Worm (Caenorhabditis elegans) whole organism, young adult: ENCODE measurements around the gene ZK1127.4.

ENCODE experiments used
- B0035.1 ChIP-seq: sonication (generic microtip); optimal IDR thresholded peaks from 2 replicates; lab custom pipeline; 2016; ENCODE audit warnings: missing genetic modification characterization, mild to moderate bottlenecking, missing compliant biosample characterization, missing genotype, missing genetic modification reagents
- B0261.1 ChIP-seq: sonication (generic microtip); optimal IDR thresholded peaks from 2 replicates; lab custom pipeline; 2016; ENCODE audit warnings: mild to moderate bottlenecking, missing genetic modification characterization, moderate library complexity, missing compliant biosample characterization
- B0336.3 ChIP-seq: fragments of 200-800 bp; sonication (Bioruptor generic); IDR thresholded peaks from 2 replicates; pipeline ENCODE4 v1.3.6; 2022; ENCODE audit warnings: missing genetic modification characterization, missing compliant biosample characterization
- C17E4.6 ChIP-seq: fragments of 200-800 bp; sonication (Bioruptor generic); IDR thresholded peaks from 2 replicates; pipeline ENCODE4 v1.3.6; 2022; ENCODE audit warnings: missing genetic modification reagents, missing genetic modification characterization, missing compliant biosample characterization
- D2030.7 ChIP-seq: fragments of 200-800 bp; sonication (Bioruptor generic); IDR thresholded peaks from 2 replicates; pipeline ENCODE4 v1.3.6; 2022; ENCODE audit warnings: missing genetic modification reagents, missing genetic modification characterization, missing compliant biosample characterization
- F49E8.2 ChIP-seq: sonication (generic microtip); optimal IDR thresholded peaks from 3 replicates; lab custom pipeline; 2017; ENCODE audit warnings: missing genetic modification characterization, mild to moderate bottlenecking, missing compliant biosample characterization, antibody characterized with exemption, moderate library complexity; ENCODE audit not compliant: insufficient read depth
- K11D2.4 ChIP-seq: fragments of 200-800 bp; sonication (Bioruptor generic); IDR thresholded peaks from 2 replicates; pipeline ENCODE4 v1.3.6; 2022; ENCODE audit warnings: missing genetic modification reagents, missing genetic modification characterization, missing compliant biosample characterization
- T07F8.4 ChIP-seq: sonication (generic microtip); optimal IDR thresholded peaks from 2 replicates; lab custom pipeline; 2016; ENCODE audit warnings: mild to moderate bottlenecking, missing genetic modification characterization, moderate library complexity, missing compliant biosample characterization
- Y79H2A.3 ChIP-seq: fragments of 200-800 bp; sonication (Bioruptor generic); conservative IDR thresholded peaks from 2 replicates; pipeline ENCODE4 v1.3.6; 2022; ENCODE audit warnings: missing genetic modification reagents, missing genetic modification characterization, missing compliant biosample characterization
- Y95B8A.8 ChIP-seq: fragments of 200-800 bp; sonication (Bioruptor generic); IDR thresholded peaks from 2 replicates; pipeline ENCODE4 v1.3.6; 2022; ENCODE audit warnings: missing genetic modification reagents, missing genetic modification characterization, missing compliant biosample characterization
- athp-1 ChIP-seq: sonication (generic microtip); optimal IDR thresholded peaks from 2 replicates; lab custom pipeline; 2017; ENCODE audit warnings: mild to moderate bottlenecking, missing genetic modification characterization, missing compliant biosample characterization
- attf-5 ChIP-seq: fragments of 200-800 bp; sonication (Bioruptor generic); optimal IDR thresholded peaks from 2 replicates; lab custom pipeline; 2018; ENCODE audit warnings: mild to moderate bottlenecking, missing genetic modification characterization, missing compliant biosample characterization
- bed-1 ChIP-seq: fragments of 200-800 bp; sonication (Bioruptor generic); IDR thresholded peaks from 2 replicates; pipeline ENCODE4 v1.3.6; 2022; ENCODE audit warnings: missing genetic modification reagents, missing genetic modification characterization, missing compliant biosample characterization
- cebp-1 ChIP-seq, 2 experiments: fragments of 200-800 bp in 1 of 2; sonication (Bioruptor generic) in 1 of 2; sonication (generic microtip) in 1 of 2; IDR thresholded peaks in 1 of 2; optimal IDR thresholded peaks in 1 of 2; 2 replicates each; pipeline versions ENCODE4 v1.3.6 to Lab custom; 2017 to 2022; ENCODE audit warnings: missing compliant biosample characterization in 2 of 2, missing genetic modification characterization in 2 of 2, mild to moderate bottlenecking in 1 of 2, missing genetic modification reagents in 1 of 2, moderate library complexity in 1 of 2
- ceh-40 ChIP-seq: fragments of 200-800 bp; sonication (Bioruptor generic); IDR thresholded peaks from 2 replicates; pipeline ENCODE4 v1.3.6; 2022; ENCODE audit warnings: missing genetic modification characterization, missing compliant biosample characterization
- ceh-79 ChIP-seq: sonication (generic microtip); optimal IDR thresholded peaks from 2 replicates; lab custom pipeline; 2017; ENCODE audit warnings: mild to moderate bottlenecking, missing genetic modification characterization, missing compliant biosample characterization
- ceh-91 ChIP-seq: fragments of 200-800 bp; sonication (Bioruptor generic); IDR thresholded peaks from 2 replicates; pipeline ENCODE4 v1.3.6; 2022; ENCODE audit warnings: missing genetic modification reagents, missing genetic modification characterization, missing compliant biosample characterization
- efl-1 ChIP-seq: fragments of 150-350 bp; optimal IDR thresholded peaks from 2 replicates; lab custom pipeline; 2014; ENCODE audit warnings: missing biosample characterization, missing genetic modification reagents, missing genetic modification characterization
- egrh-3 ChIP-seq: fragments of 200-800 bp; sonication (Bioruptor generic); IDR thresholded peaks from 2 replicates; pipeline ENCODE4 v1.3.6; 2022; ENCODE audit warnings: missing genetic modification reagents, missing genetic modification characterization, missing compliant biosample characterization
- gei-17 ChIP-seq: fragments of 200-800 bp; sonication (Bioruptor generic); optimal IDR thresholded peaks from 2 replicates; lab custom pipeline; 2018; ENCODE audit warnings: mild to moderate bottlenecking, missing genetic modification characterization, missing compliant biosample characterization
- him-1 ChIP-seq: sonication (generic microtip); optimal IDR thresholded peaks from 2 replicates; lab custom pipeline; 2016; ENCODE audit warnings: missing genotype, missing genetic modification reagents, missing genetic modification characterization, missing compliant biosample characterization
- hlh-26 ChIP-seq: fragments of 200-800 bp; sonication (Bioruptor generic); conservative IDR thresholded peaks from 2 replicates; pipeline ENCODE4 v1.3.6; 2022; ENCODE audit warnings: missing genetic modification reagents, missing genetic modification characterization, missing compliant biosample characterization
- hmg-1.2 ChIP-seq: fragments of 200-800 bp; sonication (Bioruptor generic); IDR thresholded peaks from 2 replicates; pipeline ENCODE4 v1.3.6; 2022; ENCODE audit warnings: missing genetic modification reagents, missing genetic modification characterization, missing compliant biosample characterization
- let-526 ChIP-seq: fragments of 200-800 bp; sonication (Bioruptor generic); IDR thresholded peaks from 2 replicates; pipeline ENCODE4 v1.3.6; 2022; ENCODE audit warnings: missing genetic modification reagents, missing genetic modification characterization, missing compliant biosample characterization
- let-607 ChIP-seq, 2 experiments: fragments of 200-800 bp in 1 of 2; sonication (Bioruptor generic) in 1 of 2; sonication (generic microtip) in 1 of 2; optimal IDR thresholded peaks; 2 replicates each; lab custom pipeline; 2016 to 2018; ENCODE audit warnings: mild to moderate bottlenecking in 2 of 2, missing compliant biosample characterization in 2 of 2, missing genetic modification characterization in 2 of 2, moderate library complexity in 2 of 2, missing genotype in 1 of 2
- lin-35 ChIP-seq, 3 experiments: fragments of 150-350 bp in 2 of 3; sonication (generic microtip) in 1 of 3; optimal IDR thresholded peaks; 2 replicates each; lab custom pipeline; 2014 to 2018; ENCODE audit warnings: missing biosample characterization in 3 of 3, missing genetic modification characterization in 3 of 3, missing genetic modification reagents in 3 of 3
- lin-40 ChIP-seq: sonication (generic microtip); optimal IDR thresholded peaks from 2 replicates; lab custom pipeline; 2016; ENCODE audit warnings: missing genetic modification characterization, mild to moderate bottlenecking, missing compliant biosample characterization, missing genotype, missing genetic modification reagents
- lir-1 ChIP-seq: fragments of 200-800 bp; sonication (Bioruptor generic); conservative IDR thresholded peaks from 2 replicates; pipeline ENCODE4 v1.3.6; 2022; ENCODE audit warnings: missing genetic modification reagents, missing genetic modification characterization, missing compliant biosample characterization
- madf-8 ChIP-seq: fragments of 200-800 bp; sonication (Bioruptor generic); conservative IDR thresholded peaks from 2 replicates; pipeline ENCODE4 v1.3.6; 2022; ENCODE audit warnings: missing genetic modification reagents, missing genetic modification characterization, missing compliant biosample characterization
- mes-4 ChIP-seq: sonication (generic microtip); optimal IDR thresholded peaks from 2 replicates; lab custom pipeline; 2016; ENCODE audit warnings: missing genotype, missing genetic modification characterization, missing compliant biosample characterization
- nhr-120 ChIP-seq: fragments of 200-800 bp; sonication (Bioruptor generic); IDR thresholded peaks from 2 replicates; pipeline ENCODE4 v1.3.6; 2022; ENCODE audit warnings: missing genetic modification characterization, missing compliant biosample characterization
- nhr-27 ChIP-seq: fragments of 200-800 bp; sonication (Bioruptor generic); optimal IDR thresholded peaks from 2 replicates; lab custom pipeline; 2018; ENCODE audit warnings: mild to moderate bottlenecking, missing genetic modification characterization, moderate library complexity, missing compliant biosample characterization
- nhr-80 ChIP-seq: sonication (generic microtip); optimal IDR thresholded peaks from 2 replicates; lab custom pipeline; 2016; ENCODE audit warnings: missing genetic modification characterization, missing compliant biosample characterization
- nhr-90 ChIP-seq: sonication (generic microtip); optimal IDR thresholded peaks from 2 replicates; lab custom pipeline; 2016; ENCODE audit warnings: missing genotype, mild to moderate bottlenecking, missing genetic modification characterization, missing compliant biosample characterization
- pbrm-1 ChIP-seq: fragments of 200-800 bp; sonication (Bioruptor generic); IDR thresholded peaks from 2 replicates; pipeline ENCODE4 v1.3.6; 2022; ENCODE audit warnings: missing genetic modification reagents, missing genetic modification characterization, missing compliant biosample characterization
- pha-4 ChIP-seq: fragments of 150-350 bp; sonication (generic microtip); optimal IDR thresholded peaks from 2 replicates; lab custom pipeline; 2014; ENCODE audit warnings: missing biosample characterization, missing genetic modification reagents, missing genetic modification characterization
- snpc-1.3 ChIP-seq: sonication (generic microtip); optimal IDR thresholded peaks from 2 replicates; lab custom pipeline; 2017; ENCODE audit warnings: missing genetic modification characterization, mild to moderate bottlenecking, missing compliant biosample characterization, antibody characterized with exemption, moderate library complexity, missing genotype, missing genetic modification reagents; ENCODE audit not compliant: insufficient read depth
- tbp1 ChIP-seq: fragments of 200-800 bp; sonication (Bioruptor generic); optimal IDR thresholded peaks from 2 replicates; lab custom pipeline; 2018; ENCODE audit warnings: mild to moderate bottlenecking, missing genetic modification characterization, missing compliant biosample characterization
- xnd-1 ChIP-seq: sonication (generic microtip); optimal IDR thresholded peaks from 2 replicates; lab custom pipeline; 2016; ENCODE audit warnings: missing genotype, missing genetic modification reagents, missing genetic modification characterization, missing compliant biosample characterization
- zim-3 ChIP-seq: sonication (generic microtip); optimal IDR thresholded peaks from 2 replicates; lab custom pipeline; 2017; ENCODE audit warnings: mild to moderate bottlenecking, missing genetic modification characterization, moderate library complexity, missing compliant biosample characterization
- ztf-18 ChIP-seq: sonication (generic microtip); optimal IDR thresholded peaks from 2 replicates; lab custom pipeline; 2016; ENCODE audit warnings: missing genotype, mild to moderate bottlenecking, missing genetic modification characterization, missing compliant biosample characterization
- ztf-3 ChIP-seq: fragments of 200-800 bp; sonication (Bioruptor generic); optimal IDR thresholded peaks from 2 replicates; lab custom pipeline; 2018; ENCODE audit warnings: mild to moderate bottlenecking, missing genetic modification characterization, missing compliant biosample characterization
- ztf-6 ChIP-seq: fragments of 200-800 bp; sonication (Bioruptor generic); IDR thresholded peaks from 2 replicates; pipeline ENCODE4 v1.3.6; 2022; ENCODE audit warnings: missing genetic modification reagents, missing genetic modification characterization, missing compliant biosample characterization

The ZK1127.4 gene

ce11 chrII:7022370-7023001 lies 31.3 kb upstream of the ZK1127.4 start, which contains the start of the genes lst-6 and lst-5 (continued):
- no peak for TF ChIP-seq cebp-1 (GFP tag; IDR thresholded peaks at IDR 0.05; lab: Robert Waterston, UW)
- peak; percentile 54 for TF ChIP-seq cebp-1 (tag; optimal IDR thresholded peaks at IDR 0.05; lab: Kevin White, UChicago)
- TF ChIP-seq B0336.3 (GFP tag; lab: Robert Waterston, UW): no peak

ce11 chrII:7024897-7025852 lies 28.6 kb upstream of the ZK1127.4 start, which contains the start of gene znf-598:
TSS of gene znf-598 (plus strand) at chrII:7025802.
- peak; percentile 51; the same call in 1 of the 2 replicates for TF ChIP-seq madf-8 (GFP tag; lab: Robert Waterston, UW)
- TF ChIP-seq athp-1 (tag; lab: Kevin White, UChicago): no peak
- no peak for TF ChIP-seq let-526 (GFP tag; lab: Robert Waterston, UW)
- TF ChIP-seq B0035.1 (tag; lab: Kevin White, UChicago): no peak
- no peak for TF ChIP-seq lin-35 (GFP tag; optimal IDR thresholded peaks at IDR 0.05; lab: Kevin White, UChicago)
- TF ChIP-seq Y79H2A.3 (GFP tag; lab: Robert Waterston, UW): no peak
- TF ChIP-seq mes-4 (tag; lab: Kevin White, UChicago): no peak
- no peak for TF ChIP-seq tbp1 (GFP tag; lab: Kevin White, UChicago)
- no peak for TF ChIP-seq zim-3 (tag; lab: Kevin White, UChicago)
- peak; percentile 70 for TF ChIP-seq attf-5
- TF ChIP-seq efl-1: peak; percentile 38
- no peak for TF ChIP-seq ztf-3 (GFP tag; lab: Kevin White, UChicago)
- TF ChIP-seq ceh-40 (GFP tag; lab: Robert Waterston, UW): no peak
- TF ChIP-seq ceh-91 (GFP tag; lab: Robert Waterston, UW): no peak
- TF ChIP-seq let-607 (tag; optimal IDR thresholded peaks at IDR 0.05; lab: Kevin White, UChicago): peak; percentile 66 to 73
- peak; percentile 12 for TF ChIP-seq lin-40
- TF ChIP-seq nhr-120 (GFP tag; lab: Robert Waterston, UW): no peak
- TF ChIP-seq D2030.7 (GFP tag; lab: Robert Waterston, UW): peak; percentile 34; the same call in 1 of the 2 replicates
- no peak for TF ChIP-seq pha-4 (tag; lab: Kevin White, UChicago)
- 0 out of 2 replicates have a peak, but pooled peaks have one; percentile 22 for TF ChIP-seq B0336.3 (GFP tag; lab: Robert Waterston, UW)
- no peak for TF ChIP-seq pbrm-1
- peak; percentile 8 for TF ChIP-seq snpc-1.3 (tag; lab: Kevin White, UChicago)
- no peak for TF ChIP-seq nhr-90 (tag; lab: Kevin White, UChicago)
- no peak for TF ChIP-seq lir-1 (GFP tag; lab: Robert Waterston, UW)
- TF ChIP-seq egrh-3 (GFP tag; lab: Robert Waterston, UW): no peak
- no peak for TF ChIP-seq ceh-79
- TF ChIP-seq C17E4.6 (GFP tag; lab: Robert Waterston, UW): no peak
- no peak for TF ChIP-seq Y95B8A.8 (GFP tag; lab: Robert Waterston, UW)
- no peak for TF ChIP-seq ztf-6 (GFP tag; lab: Robert Waterston, UW)
- peak; percentile 40 for TF ChIP-seq ztf-18 (tag; lab: Kevin White, UChicago)
- no peak for TF ChIP-seq K11D2.4 (GFP tag; lab: Robert Waterston, UW)
- TF ChIP-seq gei-17: no peak
- TF ChIP-seq bed-1 (GFP tag; lab: Robert Waterston, UW): no peak
- peak; percentile 77 for TF ChIP-seq xnd-1 (tag; lab: Kevin White, UChicago)
- TF ChIP-seq T07F8.4 (tag; lab: Kevin White, UChicago): no peak
- TF ChIP-seq hlh-26 (GFP tag; lab: Robert Waterston, UW): no peak
- peak; percentile 84 for TF ChIP-seq nhr-80 (tag; lab: Kevin White, UChicago)
- no peak for TF ChIP-seq nhr-27 (tag; lab: Kevin White, UChicago)
- TF ChIP-seq him-1 (tag; lab: Kevin White, UChicago): no peak
- peak; percentile 35 for TF ChIP-seq hmg-1.2 (GFP tag; lab: Robert Waterston, UW)
- no peak for TF ChIP-seq F49E8.2 (tag; lab: Kevin White, UChicago)
- no peak for TF ChIP-seq B0261.1
